Fruit fly (Drosophila melanogaster) whole organism, larva: ENCODE results near the gene CG17327.

Experiments used
- noc ChIP-seq: fragments of 200-800 bp; sonication (Bioruptor generic); optimal IDR thresholded peaks from 3 replicates; lab custom pipeline; 2019; ENCODE audit warnings: missing biosample characterization, mild to moderate bottlenecking, missing genetic modification characterization, moderate library complexity

The CG17327 gene

DNA sequence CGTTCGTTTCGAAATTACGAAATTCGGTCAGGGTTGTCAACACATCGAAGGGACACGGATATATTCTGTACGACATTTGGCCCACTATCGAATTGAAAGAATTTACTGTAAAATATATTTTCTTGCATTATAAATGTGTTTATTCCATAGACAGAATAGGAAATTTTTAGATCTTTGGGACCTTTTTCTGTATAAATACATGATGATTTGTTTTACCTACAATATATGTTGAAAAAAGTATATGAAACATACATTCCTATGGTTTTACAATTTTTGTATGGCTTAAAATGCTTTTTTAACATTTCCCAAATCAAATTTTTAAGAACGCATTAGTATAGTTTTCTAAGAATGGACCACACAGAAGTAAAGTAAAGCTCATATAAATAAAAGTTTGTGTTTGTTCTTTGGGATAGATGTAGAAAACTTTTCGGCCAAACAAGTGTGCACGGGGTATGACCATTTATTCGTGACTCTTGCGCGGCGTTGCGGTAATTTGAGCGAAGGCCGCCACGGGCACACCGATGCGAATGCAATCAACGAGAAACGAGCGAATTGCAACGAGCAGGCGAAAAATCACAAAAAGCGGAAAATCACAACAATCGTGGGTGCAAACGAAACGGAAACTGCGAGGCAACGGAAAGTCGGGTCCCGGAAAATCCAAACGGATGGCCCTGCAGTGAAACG lies at the start of gene CG17327, which contains the start of the genes CG44194 and CG7518:
TSS of gene CG17327 (minus strand) at position 177 of the 684 bp plus-strand sequence.
TSS of gene CG44194 (minus strand) at position 177 of the 684 bp plus-strand sequence.
TSS of gene CG7518 (plus strand) at position 540 of the 684 bp plus-strand sequence.
- no peak for TF ChIP-seq noc (tag; lab: Kevin White, UChicago)

dm6 chr3R:13044459-13044858 lies 46.9 kb upstream of the CG17327 start, which contains the start of gene Hsc70-2:
Gene Hsc70-2 (plus strand): TSS chr3R:13044759.
- no peak for TF ChIP-seq noc (tag; lab: Kevin White, UChicago)

DNA sequence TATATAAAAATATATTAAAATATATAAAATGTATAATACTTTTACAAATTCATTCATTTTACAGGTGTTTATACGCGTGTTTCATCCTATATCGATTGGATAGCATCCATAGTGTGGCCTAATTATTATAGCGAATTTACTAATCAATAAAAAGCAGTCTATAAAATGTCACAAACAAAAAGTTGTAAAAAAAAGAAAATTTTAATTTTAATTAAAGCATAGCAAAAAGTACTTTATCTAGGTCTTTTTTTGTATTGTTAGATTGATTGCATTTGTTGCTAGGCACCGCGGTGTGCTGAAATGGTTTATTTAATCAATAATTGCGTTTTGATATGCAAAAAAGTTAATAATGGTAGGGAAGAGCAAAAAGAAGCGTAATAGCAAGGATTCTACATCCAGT lies 46.3 kb upstream of the CG17327 start, which contains the start of gene CG45122:
TSS of gene CG45122 (plus strand) at position 301 of the 400 bp plus-strand sequence.
- no peak for TF ChIP-seq noc (tag; lab: Kevin White, UChicago)

DNA sequence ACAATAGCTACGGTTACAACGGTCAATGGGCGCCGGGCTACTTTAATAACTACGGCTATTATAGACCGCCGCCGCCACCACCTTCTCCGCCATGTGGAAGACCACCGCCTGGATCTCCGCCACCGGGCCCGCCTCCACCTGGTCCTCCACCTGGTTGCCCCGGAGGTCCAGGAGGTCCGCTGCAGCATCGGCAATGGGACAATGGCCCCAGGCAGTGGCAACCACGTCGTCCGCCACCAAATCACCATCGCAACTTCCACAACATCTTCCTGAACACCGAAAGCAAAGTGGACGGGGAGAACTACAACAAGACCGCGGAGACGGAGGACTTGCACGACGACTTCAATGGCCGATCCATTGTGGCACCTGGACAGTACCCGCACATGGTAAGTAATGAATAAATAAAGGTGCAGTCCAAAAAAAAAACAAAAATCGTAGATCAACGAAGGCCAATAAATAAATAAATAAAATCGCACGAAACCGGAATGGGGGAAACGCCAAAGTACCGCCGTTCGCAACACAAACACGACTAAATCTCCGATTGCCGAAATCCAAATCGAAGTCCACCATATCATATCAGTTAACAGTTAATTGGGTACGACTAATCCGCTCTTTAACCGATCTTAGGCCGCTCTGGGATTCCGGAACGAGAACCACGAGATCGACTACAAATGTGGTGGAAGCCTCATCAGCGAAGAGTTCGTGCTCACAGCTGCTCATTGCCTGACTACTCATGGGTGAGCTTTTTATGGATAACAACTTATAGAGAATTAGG lies 44.9 kb upstream of the CG17327 start, which contains the start of gene snk:
TSS of gene snk (minus strand) at position 513 of the 775 bp plus-strand sequence.
- TF ChIP-seq noc (tag; lab: Kevin White, UChicago) = no peak

dm6 chr3R:13041750-13042149 lies 44.2 kb upstream of the CG17327 start, which contains the start of gene CG11670:
Gene CG11670 (plus strand): TSS chr3R:13042050.
- TF ChIP-seq noc (tag; lab: Kevin White, UChicago) = no peak

DNA sequence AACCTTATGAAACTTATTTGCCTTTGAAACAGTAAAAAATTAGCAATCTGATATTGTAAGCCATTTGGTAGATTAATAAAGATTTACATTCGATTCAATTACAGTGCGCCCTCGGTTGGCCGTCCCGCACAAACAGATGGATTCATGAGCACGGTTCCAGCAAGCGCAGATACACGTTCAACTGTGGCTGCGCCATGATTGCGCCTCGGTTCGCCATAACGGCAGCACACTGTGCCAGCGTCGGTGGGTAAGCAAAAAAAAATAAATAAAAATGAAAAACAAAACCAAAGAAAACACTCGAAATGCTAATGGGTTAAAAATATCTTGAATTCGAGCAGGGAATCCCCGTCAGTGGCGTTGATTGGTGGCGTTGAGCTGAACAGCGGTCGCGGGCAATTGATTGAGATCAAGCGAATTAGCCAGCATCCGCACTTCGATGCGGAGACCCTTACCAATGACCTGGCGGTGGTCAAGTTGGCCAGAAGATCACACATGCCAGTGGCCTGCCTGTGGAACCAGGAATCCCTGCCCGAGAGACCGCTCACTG lies 41.6 kb upstream of the CG17327 start:
- no peak for TF ChIP-seq noc (tag; lab: Kevin White, UChicago)

- TF ChIP-seq noc (tag; lab: Kevin White, UChicago) = no peak
Observed at dm6 chr3R:13038075-13038474, 40.5 kb upstream of the CG17327 start, which contains the start of gene CG11668. Gene CG11668 (plus strand): TSS chr3R:13038375.

dm6 chr3R:13036064-13036463 lies 38.5 kb upstream of the CG17327 start:
- no peak for TF ChIP-seq noc (tag; lab: Kevin White, UChicago)

DNA sequence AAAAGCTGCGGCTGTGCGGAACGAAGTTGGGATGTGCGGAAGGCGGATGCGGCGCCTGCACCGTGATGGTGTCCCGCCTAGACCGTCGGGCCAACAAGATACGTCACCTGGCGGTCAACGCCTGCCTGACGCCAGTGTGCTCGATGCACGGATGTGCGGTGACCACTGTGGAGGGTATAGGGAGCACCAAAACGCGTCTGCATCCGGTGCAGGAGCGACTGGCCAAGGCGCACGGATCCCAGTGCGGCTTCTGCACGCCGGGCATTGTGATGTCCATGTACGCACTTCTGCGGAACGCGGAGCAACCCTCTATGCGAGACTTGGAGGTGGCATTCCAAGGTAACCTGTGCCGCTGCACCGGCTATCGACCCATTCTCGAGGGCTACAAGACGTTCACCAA lies 36.1 kb upstream of the CG17327 start:
- no peak for TF ChIP-seq noc (tag; lab: Kevin White, UChicago)

- peak; percentile 64 for TF ChIP-seq noc (tag; lab: Kevin White, UChicago)
Observed at dm6 chr3R:13032975-13033445, 35.5 kb upstream of the CG17327 start.

- no peak for TF ChIP-seq noc (tag; lab: Kevin White, UChicago)
Observed at dm6 chr3R:13032323-13032722, 34.8 kb upstream of the CG17327 start, which contains the start of gene ry. Gene ry (plus strand): TSS chr3R:13032528.

DNA sequence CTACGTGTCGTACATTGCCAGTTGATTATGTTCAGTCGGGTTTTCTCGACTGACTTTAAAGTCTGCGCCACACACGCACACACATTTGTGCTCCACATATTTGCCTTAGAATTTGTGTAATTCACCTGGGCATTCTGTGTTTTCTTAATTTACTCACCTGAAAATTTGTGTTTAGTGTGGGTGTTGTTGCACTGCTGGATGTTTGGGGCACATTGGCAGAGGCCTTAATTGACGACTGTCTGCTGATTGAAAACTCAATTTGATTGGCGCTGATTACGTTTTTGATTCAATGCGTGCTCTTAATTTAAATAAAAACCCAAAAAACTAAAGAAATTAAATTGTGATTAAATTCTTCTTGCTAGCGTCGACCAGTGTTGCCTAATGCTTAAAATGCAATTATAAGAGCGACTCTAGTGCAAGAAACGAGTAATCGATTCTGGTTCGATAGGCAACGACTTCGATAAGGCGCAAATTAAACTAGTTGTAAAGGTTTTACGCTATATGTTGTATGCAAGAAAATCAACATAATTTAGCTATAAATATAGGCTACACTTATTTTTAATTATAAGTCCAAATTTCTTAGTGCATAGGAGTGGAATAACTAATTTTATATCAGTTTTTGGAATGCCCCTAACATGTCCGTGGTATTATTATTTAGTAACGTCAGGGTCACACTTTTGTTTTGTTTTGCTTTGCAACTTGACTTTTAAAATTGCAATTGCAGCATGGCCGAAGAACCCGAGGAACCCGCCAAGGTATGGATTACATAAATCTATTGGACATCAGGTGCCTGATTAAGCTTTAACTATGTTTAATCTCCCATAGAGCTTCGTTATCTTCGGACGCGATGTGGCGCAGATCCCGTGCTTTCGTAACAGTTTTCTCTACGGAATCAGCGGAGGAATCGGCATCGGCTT lies 33.0 kb upstream of the CG17327 start, which contains the start of the genes CG46281 and CG46280:
TSS of gene CG46281 (minus strand) at position 51 of the 917 bp plus-strand sequence.
TSS of gene CG46280 (minus strand) at position 403 of the 917 bp plus-strand sequence.
- TF ChIP-seq noc (tag; lab: Kevin White, UChicago) = no peak

dm6 chr3R:13018995-13019394 lies 21.5 kb upstream of the CG17327 start:
- TF ChIP-seq noc (tag; lab: Kevin White, UChicago) = no peak

dm6 chr3R:13018284-13018900 lies 20.9 kb upstream of the CG17327 start:
- TF ChIP-seq noc (tag; lab: Kevin White, UChicago) = peak; percentile 45
